Fruit fly (Drosophila melanogaster) whole organism, prepupa: ENCODE measurements around the gene Sulf1.

Source experiments
- CG10631 ChIP-seq: fragments of 200-800 bp; sonication (Bioruptor generic); optimal IDR thresholded peaks from 2 replicates; lab custom pipeline; 2016; ENCODE audit warnings: missing biosample characterization, missing genetic modification characterization
- CG11294 ChIP-seq: fragments of 200-800 bp; sonication (Bioruptor generic); IDR thresholded peaks from 2 replicates; pipeline ENCODE4 v1.3.6; 2022; ENCODE audit warnings: missing biosample characterization, missing genetic modification characterization
- CG11902 ChIP-seq: fragments of 200-800 bp; sonication (Bioruptor generic); optimal IDR thresholded peaks from 3 replicates; lab custom pipeline; 2016; ENCODE audit warnings: missing biosample characterization, missing genetic modification characterization
- CG3919 ChIP-seq: fragments of 200-800 bp; sonication (Bioruptor generic); optimal IDR thresholded peaks from 3 replicates; lab custom pipeline; 2016; ENCODE audit warnings: missing biosample characterization, missing genetic modification characterization
- Eip78C ChIP-seq: fragments of 200-800 bp; sonication (Bioruptor generic); peaks from one replicate; lab custom pipeline; 2016; ENCODE audit warnings: missing biosample characterization, missing genetic modification characterization
- Hr38 ChIP-seq: sonication (Bioruptor generic); optimal IDR thresholded peaks from 2 replicates; lab custom pipeline; 2016; ENCODE audit warnings: missing biosample characterization, missing genetic modification characterization
- Sox102F ChIP-seq: fragments of 200-800 bp; sonication (Bioruptor generic); optimal IDR thresholded peaks from 2 replicates; lab custom pipeline; 2016; ENCODE audit warnings: missing biosample characterization, mild to moderate bottlenecking, missing genetic modification characterization
- esn ChIP-seq: fragments of 200-800 bp; sonication (Bioruptor generic); optimal IDR thresholded peaks from 2 replicates; lab custom pipeline; 2016; ENCODE audit warnings: missing biosample characterization, mild to moderate bottlenecking, missing genetic modification characterization, moderate library complexity
- topi ChIP-seq: fragments of 200-800 bp; sonication (Bioruptor generic); optimal IDR thresholded peaks from 3 replicates; lab custom pipeline; 2016; ENCODE audit warnings: missing biosample characterization, missing genetic modification characterization

DNA sequence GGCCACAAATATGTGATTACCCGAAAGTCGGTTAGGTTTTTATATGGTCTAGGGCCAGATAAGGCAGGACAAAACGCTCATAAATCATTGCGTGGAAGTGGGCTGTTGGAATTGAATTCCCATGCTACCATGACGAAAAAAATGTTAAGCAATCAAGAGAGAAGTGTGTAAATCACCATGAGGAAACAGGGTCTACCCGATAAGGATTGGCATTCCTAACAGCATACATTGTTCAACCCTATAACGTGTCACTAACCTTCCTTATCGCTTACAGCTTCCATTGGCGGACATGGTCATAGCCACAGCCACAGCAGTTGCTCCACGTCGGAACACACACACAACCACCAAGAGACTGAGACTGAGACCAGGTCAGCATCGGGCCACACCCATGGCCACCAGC, 31.3 kb downstream of the Sulf1 start:
- TF ChIP-seq esn (no peak), topi (GFP tag; lab: Kevin White, UChicago) (no peak), CG10631 (GFP tag; lab: Kevin White, UChicago) (no peak), Sox102F (GFP tag; lab: Kevin White, UChicago) (no peak), Eip78C (GFP tag; lab: Kevin White, UChicago) (no peak), CG11902 (GFP tag; lab: Kevin White, UChicago) (no peak), CG3919 (GFP tag; lab: Kevin White, UChicago) (no peak), Hr38 (GFP tag; lab: Kevin White, UChicago) (no peak), CG11294 (GFP tag; lab: Robert Waterston, UW) (no peak)
